Worm (Caenorhabditis elegans) whole organism, mixed stage, embryonic: ENCODE data around the gene Y116F11A.6.

ENCODE experiments used
- bed-3 ChIP-seq: fragments of 200-800 bp; sonication (Bioruptor generic); optimal IDR thresholded peaks from 3 replicates; lab custom pipeline; 2018; ENCODE audit warnings: mild to moderate bottlenecking, missing genetic modification characterization, moderate library complexity, missing compliant biosample characterization
- blmp-1 ChIP-seq: fragments of 150-350 bp; optimal IDR thresholded peaks from 2 replicates; lab custom pipeline; 2014; ENCODE audit warnings: missing biosample characterization, missing genetic modification characterization
- ceh-43 ChIP-seq: fragments of 200-800 bp; sonication (Bioruptor generic); optimal IDR thresholded peaks from 2 replicates; lab custom pipeline; 2018; ENCODE audit warnings: mild to moderate bottlenecking, missing genetic modification characterization, moderate library complexity, missing compliant biosample characterization
- ceh-83 ChIP-seq: fragments of 200-800 bp; sonication (Bioruptor generic); optimal IDR thresholded peaks from 2 replicates; lab custom pipeline; 2018; ENCODE audit warnings: mild to moderate bottlenecking, missing genetic modification characterization, missing compliant biosample characterization
- ces-1 ChIP-seq: fragments of 150-350 bp; optimal IDR thresholded peaks from 2 replicates; lab custom pipeline; 2014; ENCODE audit warnings: missing biosample characterization, missing genetic modification reagents, missing genetic modification characterization
- cnd-1 ChIP-seq: fragments of 200-800 bp; sonication (Bioruptor generic); optimal IDR thresholded peaks from 2 replicates; lab custom pipeline; 2018; ENCODE audit warnings: mild to moderate bottlenecking, missing genetic modification characterization, missing compliant biosample characterization
- elt-3 ChIP-seq: fragments of 150-350 bp; optimal IDR thresholded peaks from 2 replicates; lab custom pipeline; 2014; ENCODE audit warnings: missing biosample characterization, missing genetic modification characterization
- ham-2 ChIP-seq: fragments of 200-800 bp; sonication (Bioruptor generic); optimal IDR thresholded peaks from 2 replicates; lab custom pipeline; 2018; ENCODE audit warnings: mild to moderate bottlenecking, missing genetic modification characterization, missing compliant biosample characterization
- hlh-1 ChIP-seq: fragments of 150-350 bp; optimal IDR thresholded peaks from 2 replicates; lab custom pipeline; 2014; ENCODE audit warnings: missing biosample characterization, missing genetic modification reagents, missing genetic modification characterization
- lin-13 ChIP-seq: fragments of 150-350 bp; optimal IDR thresholded peaks from 2 replicates; lab custom pipeline; 2014; ENCODE audit warnings: missing biosample characterization, missing genetic modification characterization
- lin-32 ChIP-seq: fragments of 200-800 bp; sonication (Bioruptor generic); optimal IDR thresholded peaks from 2 replicates; lab custom pipeline; 2018; ENCODE audit warnings: mild to moderate bottlenecking, missing genetic modification characterization, missing compliant biosample characterization
- lsy-2 ChIP-seq: fragments of 150-350 bp; optimal IDR thresholded peaks from 2 replicates; lab custom pipeline; 2014; ENCODE audit warnings: missing biosample characterization, missing genetic modification characterization
- mep-1 ChIP-seq: fragments of 150-350 bp; optimal IDR thresholded peaks from 2 replicates; lab custom pipeline; 2017; ENCODE audit warnings: missing biosample characterization, missing genetic modification reagents, missing genetic modification characterization, inconsistent platforms
- mls-2 ChIP-seq: sonication (generic microtip); optimal IDR thresholded peaks from 2 replicates; lab custom pipeline; 2016; ENCODE audit warnings: mild to moderate bottlenecking, missing genetic modification characterization, moderate library complexity, missing compliant biosample characterization
- nhr-12 ChIP-seq: fragments of 150-350 bp; optimal IDR thresholded peaks from 2 replicates; lab custom pipeline; 2014; ENCODE audit warnings: missing biosample characterization, missing genetic modification characterization
- nhr-2 ChIP-seq: fragments of 150-350 bp; optimal IDR thresholded peaks from 2 replicates; lab custom pipeline; 2014; ENCODE audit warnings: missing biosample characterization, missing genetic modification characterization
- nhr-237 ChIP-seq: fragments of 150-350 bp; optimal IDR thresholded peaks from 2 replicates; lab custom pipeline; 2014; ENCODE audit warnings: missing biosample characterization, missing genetic modification characterization
- nhr-28 ChIP-seq: fragments of 150-350 bp; optimal IDR thresholded peaks from 2 replicates; lab custom pipeline; 2014; ENCODE audit warnings: missing biosample characterization, missing genetic modification characterization
- nhr-76 ChIP-seq: sonication (generic microtip); optimal IDR thresholded peaks from 2 replicates; lab custom pipeline; 2017; ENCODE audit warnings: missing biosample characterization, missing genetic modification characterization
- sem-2 ChIP-seq: fragments of 200-800 bp; sonication (Bioruptor generic); optimal IDR thresholded peaks from 2 replicates; lab custom pipeline; 2018; ENCODE audit warnings: mild to moderate bottlenecking, missing genetic modification characterization, missing compliant biosample characterization
- snpc-4 ChIP-seq: fragments of 150-350 bp; optimal IDR thresholded peaks from 2 replicates; lab custom pipeline; 2014; ENCODE audit warnings: missing biosample characterization, missing genetic modification characterization
- sptf-1 ChIP-seq: sonication (generic microtip); optimal IDR thresholded peaks from 2 replicates; lab custom pipeline; 2017; ENCODE audit warnings: mild to moderate bottlenecking, missing genetic modification characterization, moderate library complexity, missing compliant biosample characterization
- tbx-8 ChIP-seq: fragments of 200-800 bp; sonication (Bioruptor generic); optimal IDR thresholded peaks from 2 replicates; lab custom pipeline; 2018; ENCODE audit warnings: mild to moderate bottlenecking, missing genetic modification characterization, moderate library complexity, missing compliant biosample characterization
- unc-120 ChIP-seq: sonication (generic microtip); optimal IDR thresholded peaks from 2 replicates; lab custom pipeline; 2017; ENCODE audit warnings: missing genetic modification characterization, missing compliant biosample characterization; ENCODE audit not compliant: poor library complexity, severe bottlenecking
- unc-39 ChIP-seq: fragments of 150-350 bp; optimal IDR thresholded peaks from 2 replicates; lab custom pipeline; 2014; ENCODE audit warnings: missing biosample characterization, missing genetic modification characterization
- unc-62 ChIP-seq: fragments of 150-350 bp; optimal IDR thresholded peaks from 2 replicates; lab custom pipeline; 2014; ENCODE audit warnings: missing biosample characterization, missing genetic modification reagents, missing genetic modification characterization
- zip-8 ChIP-seq: fragments of 150-350 bp; optimal IDR thresholded peaks from 2 replicates; lab custom pipeline; 2014; ENCODE audit warnings: missing biosample characterization, missing genetic modification characterization
- ztf-11 ChIP-seq: fragments of 150-350 bp; optimal IDR thresholded peaks from 2 replicates; lab custom pipeline; 2014; ENCODE audit warnings: missing biosample characterization, missing genetic modification characterization

Y116F11A.6 gene

DNA sequence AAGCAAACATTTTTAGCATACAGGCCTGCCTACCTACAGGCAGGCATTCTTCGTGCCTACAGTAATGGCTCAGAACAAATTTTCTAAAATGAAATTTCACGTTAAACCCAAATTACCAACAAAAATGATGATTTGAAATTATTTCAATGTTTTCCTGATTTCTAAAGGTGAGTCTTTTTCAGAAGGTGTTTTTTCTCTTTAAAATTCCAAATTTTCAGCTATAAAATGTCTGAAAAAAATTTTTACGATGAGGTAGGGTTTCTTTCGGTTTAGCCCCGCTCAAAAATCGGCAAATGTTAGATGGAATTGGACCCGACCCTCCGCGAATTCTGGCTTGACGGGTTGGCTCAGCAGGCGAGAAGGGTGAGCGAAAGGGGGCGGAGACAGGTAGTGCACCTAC, 26.5 kb downstream of the Y116F11A.6 start, which contains the start of gene W04E12.5:
TSS of gene W04E12.5 (plus strand) at position 301 of the 400 bp plus-strand sequence.
- TF ChIP-seq nhr-28 (no peak), ces-1 (GFP tag; lab: Kevin White, UChicago) (no peak)
- TF ChIP-seq, all 35 proteins: peak for 0

DNA sequence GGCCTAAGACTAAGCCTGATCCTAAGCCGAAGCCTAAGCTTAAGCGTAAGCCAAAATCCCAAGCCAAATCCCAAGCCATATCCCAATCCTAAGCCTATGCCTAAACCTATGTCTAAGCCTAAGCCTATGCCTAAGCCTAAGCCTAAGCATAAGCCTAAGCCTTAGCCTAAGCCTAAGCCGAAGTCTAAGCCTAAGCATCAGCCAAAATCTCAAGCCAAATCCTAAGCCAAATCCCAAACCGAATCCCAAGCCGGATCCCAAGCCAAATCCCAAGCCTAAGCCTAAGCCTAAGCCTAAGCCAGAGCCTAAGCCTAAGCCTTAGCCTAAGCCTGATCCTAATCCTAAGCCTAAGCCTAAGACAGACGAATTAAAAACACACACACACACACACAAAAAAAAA, 27.8 kb downstream of the Y116F11A.6 start:
- TF ChIP-seq unc-62 (no peak), snpc-4 (tag; lab: Kevin White, UChicago) (no peak), mls-2 (tag; lab: Kevin White, UChicago) (no peak), lin-32 (GFP tag; lab: Kevin White, UChicago) (no peak), nhr-76 (no peak), nhr-28 (no peak), lin-13 (tag; lab: Kevin White, UChicago) (no peak), cnd-1 (tag; lab: Kevin White, UChicago) (no peak), nhr-12 (tag; lab: Kevin White, UChicago) (no peak)

DNA sequence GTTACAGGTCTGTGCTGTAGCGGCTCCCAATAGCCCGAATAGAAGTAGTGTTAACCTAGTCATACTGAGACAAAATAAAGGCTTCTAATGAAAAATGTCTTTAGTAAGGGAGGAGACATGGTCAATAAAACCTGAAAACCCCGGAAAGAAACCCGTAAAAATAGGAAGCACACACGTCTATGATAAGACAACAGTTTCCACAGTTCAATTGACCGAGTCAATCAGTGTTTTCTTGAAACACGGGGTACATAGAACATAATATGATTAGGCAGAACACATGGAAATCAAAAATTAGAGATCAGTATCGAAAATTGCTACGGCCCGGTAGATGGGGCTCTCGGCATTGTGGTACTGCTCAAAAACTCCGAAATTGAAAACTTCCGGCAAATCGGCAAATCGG, 31.8 kb downstream of the Y116F11A.6 start, which contains the start of gene clec-49:
TSS of gene clec-49 (minus strand) at position 103 of the 400 bp plus-strand sequence.
- TF ChIP-seq mep-1 (tag; lab: Kevin White, UChicago) (no peak), unc-62 (no peak), tbx-8 (GFP tag; lab: Kevin White, UChicago) (no peak), snpc-4 (tag; lab: Kevin White, UChicago) (no peak), bed-3 (GFP tag; lab: Kevin White, UChicago) (no peak), ceh-43 (GFP tag; lab: Kevin White, UChicago) (no peak), elt-3 (tag; lab: Kevin White, UChicago) (no peak), ces-1 (GFP tag; lab: Kevin White, UChicago) (no peak), unc-39 (tag; lab: Kevin White, UChicago) (no peak), lsy-2 (tag; lab: Kevin White, UChicago) (no peak), blmp-1 (tag; lab: Kevin White, UChicago) (no peak), ztf-11 (tag; lab: Kevin White, UChicago) (no peak), unc-120 (no peak), nhr-28 (no peak), nhr-12 (tag; lab: Kevin White, UChicago) (no peak), hlh-1 (tag; lab: Kevin White, UChicago) (no peak)

DNA sequence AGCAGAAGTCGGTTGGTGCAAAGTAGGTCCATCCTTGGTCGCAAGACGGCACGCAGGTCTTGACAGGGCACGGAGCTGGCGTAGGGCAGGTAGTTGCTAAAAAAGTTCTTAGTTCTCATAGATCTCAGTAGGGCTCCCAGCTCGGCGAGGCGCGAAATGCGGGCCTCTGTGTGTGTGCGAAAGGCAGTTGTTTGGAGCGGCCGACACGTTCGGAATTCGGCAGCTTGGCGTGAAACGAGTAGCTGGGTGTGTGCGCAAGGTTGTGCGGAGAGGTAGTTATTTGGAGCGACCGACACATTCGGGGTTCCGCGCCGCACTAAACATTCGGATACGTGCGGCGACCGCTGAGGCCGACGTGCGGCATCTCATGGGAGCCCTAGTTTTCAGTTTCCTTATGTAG, 33.5 kb downstream of the Y116F11A.6 start:
- TF ChIP-seq lin-13 (tag; lab: Kevin White, UChicago) (no peak), sptf-1 (tag; lab: Kevin White, UChicago) (no peak), bed-3 (GFP tag; lab: Kevin White, UChicago) (no peak), nhr-76 (no peak), ham-2 (GFP tag; lab: Kevin White, UChicago) (no peak), nhr-237 (tag; lab: Kevin White, UChicago) (no peak), nhr-12 (tag; lab: Kevin White, UChicago) (no peak), tbx-8 (GFP tag; lab: Kevin White, UChicago) (no peak), ces-1 (GFP tag; lab: Kevin White, UChicago) (no peak), nhr-2 (no peak), ceh-83 (GFP tag; lab: Kevin White, UChicago) (no peak)
- TF ChIP-seq, all 35 proteins: peak for 0

DNA sequence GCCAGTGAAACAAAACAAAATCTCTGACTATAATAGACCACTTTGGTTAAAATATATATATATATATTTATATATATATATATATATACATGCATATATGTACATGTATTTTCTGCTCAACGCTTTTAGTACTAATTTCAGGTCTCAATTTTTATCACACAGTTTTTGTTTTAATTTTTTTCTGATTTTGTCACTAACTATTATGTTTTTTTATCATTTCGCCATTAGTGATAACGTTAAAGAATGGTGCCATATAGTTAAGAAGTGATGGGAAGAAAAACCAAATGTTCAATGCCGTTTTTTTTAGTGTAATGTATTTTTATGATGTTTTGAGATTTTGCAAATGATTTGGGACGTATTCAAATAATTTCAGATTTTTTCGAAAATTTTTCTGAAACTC, 35.0 kb downstream of the Y116F11A.6 start:
- TF ChIP-seq cnd-1 (tag; lab: Kevin White, UChicago) (no peak), zip-8 (tag; lab: Kevin White, UChicago) (no peak), lin-13 (tag; lab: Kevin White, UChicago) (no peak), mep-1 (tag; lab: Kevin White, UChicago) (no peak)
- TF ChIP-seq, all 35 proteins: peak for 0

DNA sequence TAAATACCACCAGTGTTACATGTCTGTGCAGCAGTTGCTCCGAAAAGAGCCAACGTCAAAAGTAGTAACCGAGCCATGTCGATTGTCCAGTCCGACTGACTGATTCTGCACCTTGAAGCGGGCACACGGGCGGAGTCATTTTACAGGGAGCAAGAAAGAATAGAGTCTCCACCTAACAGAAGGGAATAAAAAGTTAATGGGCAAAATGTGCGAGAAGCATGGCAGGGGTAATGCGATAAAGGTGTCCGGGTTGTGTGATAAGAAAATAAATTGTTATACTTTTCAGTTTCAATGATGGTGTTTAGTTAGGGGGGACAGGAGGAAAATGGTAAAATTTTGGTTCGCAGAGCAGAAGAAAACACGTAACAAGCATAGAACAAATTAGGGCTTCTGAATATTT, 35.9 kb downstream of the Y116F11A.6 start, which contains the start of gene clec-50:
TSS of gene clec-50 (minus strand) at position 109 of the 400 bp plus-strand sequence.
- TF ChIP-seq lin-13 (tag; lab: Kevin White, UChicago) = no peak
- TF ChIP-seq sem-2 = no peak
- TF ChIP-seq ceh-43 (GFP tag; lab: Kevin White, UChicago) = no peak
- no peak for TF ChIP-seq unc-120
